Fruit fly (Drosophila melanogaster) whole organism, wandering third instar larva: ENCODE measurements around the gene CG43407.

Experiments
- Dfd ChIP-seq: fragments of >200 bp; optimal IDR thresholded peaks from 2 replicates; lab custom pipeline; 2017; ENCODE audit warnings: missing biosample characterization, missing genetic modification characterization
- N ChIP-seq: fragments of >200 bp; optimal IDR thresholded peaks from 2 replicates; lab custom pipeline; 2018; ENCODE audit warnings: missing biosample characterization, missing external identifiers, missing genetic modification characterization
- dsf ChIP-seq: sonication (Bioruptor generic); optimal IDR thresholded peaks from 2 replicates; lab custom pipeline; 2016; ENCODE audit warnings: missing biosample characterization, missing genetic modification characterization, borderline replicate concordance
- jim ChIP-seq: fragments of 175-275, 200-325 bp; sonication (Bioruptor generic); optimal IDR thresholded peaks from 2 replicates; lab custom pipeline; 2016; ENCODE audit warnings: missing biosample characterization, mild to moderate bottlenecking, missing genetic modification characterization
- woc ChIP-seq: sonication (Bioruptor generic); optimal IDR thresholded peaks from 2 replicates; lab custom pipeline; 2016; ENCODE audit warnings: missing biosample characterization, mild to moderate bottlenecking, missing genetic modification characterization

DNA sequence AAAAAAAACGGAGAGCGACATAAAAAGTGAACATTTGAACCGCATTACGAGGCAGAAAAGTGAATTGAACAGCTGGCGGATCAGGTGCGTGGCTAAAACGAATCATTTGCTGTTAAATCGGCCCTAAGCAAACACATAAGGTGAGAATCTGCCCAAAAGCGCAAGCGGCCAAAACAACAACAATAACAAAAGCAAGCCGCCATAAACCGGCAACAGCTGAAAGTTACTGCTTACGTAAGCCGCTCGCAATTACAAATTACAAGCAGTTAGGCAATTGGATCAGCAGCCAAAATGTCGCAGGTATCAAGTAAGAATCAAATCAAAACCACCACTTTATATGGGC lies 10.2 kb upstream of the CG43407 start:
- TF ChIP-seq jim (GFP tag; lab: Kevin White, UChicago), result no peak
- no peak for TF ChIP-seq N (GFP tag; lab: Kevin White, UChicago)
- TF ChIP-seq woc, result no peak
- TF ChIP-seq dsf (GFP tag; lab: Kevin White, UChicago), result no peak
- TF ChIP-seq Dfd, result no peak
